Worm (Caenorhabditis elegans) whole organism, L1 larva: ENCODE results near the gene ctf-4.

Source experiments
- C04F5.9 ChIP-seq: sonication (generic microtip); optimal IDR thresholded peaks from 2 replicates; lab custom pipeline; 2016; ENCODE audit warnings: missing genetic modification characterization, missing compliant biosample characterization
- F16B12.6 ChIP-seq: fragments of 150-350 bp; optimal IDR thresholded peaks from 2 replicates; lab custom pipeline; 2014; ENCODE audit warnings: missing biosample characterization, missing genetic modification characterization
- alr-1 ChIP-seq: fragments of 200-800 bp; sonication (Bioruptor generic); optimal IDR thresholded peaks from 2 replicates; lab custom pipeline; 2018; ENCODE audit warnings: borderline replicate concordance, mild to moderate bottlenecking, missing genetic modification characterization, missing compliant biosample characterization
- aly-2 ChIP-seq: fragments of 150-350 bp; optimal IDR thresholded peaks from 2 replicates; lab custom pipeline; 2014; ENCODE audit warnings: missing biosample characterization, missing genetic modification characterization
- ama-1 ChIP-seq: fragments of 150-350 bp; optimal IDR thresholded peaks from 2 replicates; lab custom pipeline; 2014
- blmp-1 ChIP-seq: fragments of 150-350 bp; optimal IDR thresholded peaks from 2 replicates; lab custom pipeline; 2014; ENCODE audit warnings: missing biosample characterization, missing genetic modification characterization
- ceh-63 ChIP-seq: fragments of 200-800 bp; sonication (Bioruptor generic); optimal IDR thresholded peaks from 2 replicates; lab custom pipeline; 2018; ENCODE audit warnings: mild to moderate bottlenecking, missing genetic modification characterization, missing compliant biosample characterization
- ceh-82 ChIP-seq, 3 experiments: fragments of 150-350 bp in 1 of 3; sonication (generic microtip) in 2 of 3; optimal IDR thresholded peaks; 2 replicates each; lab custom pipeline; 2014 to 2017; ENCODE audit warnings: missing biosample characterization in 3 of 3, missing genetic modification characterization in 3 of 3
- ceh-90 ChIP-seq: sonication (generic microtip); optimal IDR thresholded peaks from 2 replicates; lab custom pipeline; 2016; ENCODE audit warnings: missing genetic modification characterization, missing compliant biosample characterization
- dpl-1 ChIP-seq, 3 experiments: fragments of 150-350 bp in 2 of 3; sonication (generic microtip) in 1 of 3; optimal IDR thresholded peaks; 2 replicates each; lab custom pipeline; 2014 to 2017; ENCODE audit warnings: missing biosample characterization in 3 of 3, missing genetic modification characterization in 3 of 3, missing genetic modification reagents in 3 of 3
- dsc-1 ChIP-seq: sonication (generic microtip); optimal IDR thresholded peaks from 2 replicates; lab custom pipeline; 2016; ENCODE audit warnings: mild to moderate bottlenecking, missing genetic modification characterization, missing compliant biosample characterization
- efl-1 ChIP-seq, 4 experiments: fragments of 150-350 bp; optimal IDR thresholded peaks in 3 of 4; peaks in 1 of 4; 1 replicate in 1 of 4; 2 replicates in 3 of 4; lab custom pipeline; 2014; ENCODE audit warnings: missing biosample characterization in 2 of 4, missing genetic modification characterization in 2 of 4, missing genetic modification reagents in 2 of 4
- efl-3 ChIP-seq: fragments of 200-800 bp; sonication (Bioruptor generic); optimal IDR thresholded peaks from 2 replicates; lab custom pipeline; 2018; ENCODE audit warnings: mild to moderate bottlenecking, missing genetic modification characterization, missing compliant biosample characterization
- egl-27 ChIP-seq, 2 experiments: fragments of 150-350 bp in 1 of 2; sonication (generic microtip); optimal IDR thresholded peaks; 3 replicates each; lab custom pipeline; 2017 to 2018; ENCODE audit warnings: missing biosample characterization in 2 of 2, missing genetic modification characterization in 2 of 2, missing genetic modification reagents in 2 of 2
- elt-2 ChIP-seq: sonication (generic microtip); optimal IDR thresholded peaks from 2 replicates; lab custom pipeline; 2016; ENCODE audit warnings: missing genetic modification characterization, mild to moderate bottlenecking, inconsistent platforms, missing compliant biosample characterization, missing genetic modification reagents
- elt-3 ChIP-seq, 6 experiments: fragments of 150-350 bp in 1 of 6; sonication (generic microtip); optimal IDR thresholded peaks; 2 replicates each; lab custom pipeline; 2017 to 2018; ENCODE audit warnings: missing biosample characterization in 6 of 6, missing genetic modification characterization in 6 of 6, inconsistent platforms in 1 of 6
- ets-5 ChIP-seq: fragments of 200-800 bp; sonication (Bioruptor generic); IDR thresholded peaks from 2 replicates; pipeline ENCODE4 v1.3.6; 2022; ENCODE audit warnings: missing genetic modification characterization, missing compliant biosample characterization
- fkh-4 ChIP-seq: sonication (generic microtip); optimal IDR thresholded peaks from 2 replicates; lab custom pipeline; 2016; ENCODE audit warnings: missing compliant biosample characterization, missing genetic modification characterization, borderline replicate concordance
- fkh-8 ChIP-seq: sonication (generic microtip); optimal IDR thresholded peaks from 2 replicates; lab custom pipeline; 2016; ENCODE audit warnings: mild to moderate bottlenecking, missing genetic modification characterization, missing compliant biosample characterization
- fos-1 ChIP-seq: fragments of 150-350 bp; optimal IDR thresholded peaks from 2 replicates; lab custom pipeline; 2014; ENCODE audit warnings: missing biosample characterization, missing genetic modification characterization
- grh-1 ChIP-seq: fragments of 200-800 bp; sonication (Bioruptor generic); IDR thresholded peaks from 2 replicates; pipeline ENCODE4 v1.3.6; 2022; ENCODE audit warnings: missing genetic modification reagents, missing genetic modification characterization, missing compliant biosample characterization
- hlh-4 ChIP-seq: sonication (generic microtip); optimal IDR thresholded peaks from 2 replicates; lab custom pipeline; 2016; ENCODE audit warnings: mild to moderate bottlenecking, missing genetic modification characterization, missing compliant biosample characterization
- hpl-2 ChIP-seq: fragments of 150-350 bp; optimal IDR thresholded peaks from 2 replicates; lab custom pipeline; 2014; ENCODE audit warnings: missing biosample characterization, missing genetic modification reagents, missing genetic modification characterization
- lin-14 ChIP-seq: fragments of 200-800 bp; sonication (Bioruptor generic); optimal IDR thresholded peaks from 2 replicates; lab custom pipeline; 2018; ENCODE audit warnings: mild to moderate bottlenecking, missing genetic modification characterization, moderate library complexity, missing compliant biosample characterization
- lin-15B ChIP-seq: fragments of 150-350 bp; sonication (generic microtip); optimal IDR thresholded peaks from 3 replicates; lab custom pipeline; 2014; ENCODE audit warnings: missing biosample characterization, missing genetic modification characterization
- lin-35 ChIP-seq, 2 experiments: fragments of 150-350 bp; optimal IDR thresholded peaks; 2 replicates each; lab custom pipeline; 2014; ENCODE audit warnings: missing biosample characterization in 2 of 2, missing genetic modification characterization in 2 of 2, missing genetic modification reagents in 2 of 2
- lsy-2 ChIP-seq, 2 experiments: fragments of 150-350 bp; optimal IDR thresholded peaks; 2 replicates each; lab custom pipeline; 2014; ENCODE audit warnings: missing biosample characterization in 2 of 2, missing genetic modification characterization in 2 of 2
- mdl-1 ChIP-seq, 2 experiments: fragments of 150-350 bp; optimal IDR thresholded peaks; 2 replicates each; lab custom pipeline; 2014 to 2017; ENCODE audit warnings: missing biosample characterization in 2 of 2, missing genetic modification characterization in 2 of 2, inconsistent platforms in 1 of 2
- nhr-19 ChIP-seq: fragments of 200-800 bp; sonication (Bioruptor generic); conservative IDR thresholded peaks from 2 replicates; pipeline ENCODE4 v1.3.6; 2022; ENCODE audit warnings: missing genetic modification characterization, missing compliant biosample characterization
- nhr-20 ChIP-seq: sonication (generic microtip); optimal IDR thresholded peaks from 2 replicates; lab custom pipeline; 2016; ENCODE audit warnings: mild to moderate bottlenecking, missing genetic modification characterization, missing compliant biosample characterization
- nhr-237 ChIP-seq: fragments of 150-350 bp; optimal IDR thresholded peaks from 2 replicates; lab custom pipeline; 2014; ENCODE audit warnings: missing biosample characterization, missing genetic modification characterization
- nhr-47 ChIP-seq: sonication (generic microtip); optimal IDR thresholded peaks from 2 replicates; lab custom pipeline; 2016; ENCODE audit warnings: mild to moderate bottlenecking, missing genetic modification characterization, moderate library complexity, missing compliant biosample characterization
- nhr-76 ChIP-seq: sonication (generic microtip); optimal IDR thresholded peaks from 2 replicates; lab custom pipeline; 2017; ENCODE audit warnings: missing biosample characterization, missing genetic modification characterization
- nhr-85 ChIP-seq: sonication (generic microtip); peaks from one replicate; lab custom pipeline; 2016; ENCODE audit warnings: missing genetic modification characterization, inconsistent platforms, missing compliant biosample characterization
- nhr-90 ChIP-seq: sonication (generic microtip); optimal IDR thresholded peaks from 2 replicates; lab custom pipeline; 2016; ENCODE audit warnings: mild to moderate bottlenecking, missing genetic modification characterization, missing compliant biosample characterization; ENCODE audit not compliant: poor library complexity
- pax-3 ChIP-seq: fragments of 200-800 bp; sonication (Bioruptor generic); optimal IDR thresholded peaks from 2 replicates; lab custom pipeline; 2018; ENCODE audit warnings: mild to moderate bottlenecking, missing genetic modification characterization, moderate library complexity, missing compliant biosample characterization
- rnt-1 ChIP-seq: sonication (generic microtip); optimal IDR thresholded peaks from 2 replicates; lab custom pipeline; 2016; ENCODE audit warnings: mild to moderate bottlenecking, missing genetic modification characterization, moderate library complexity, missing compliant biosample characterization
- skn-1 ChIP-seq: fragments of 150-350 bp; optimal IDR thresholded peaks from 2 replicates; lab custom pipeline; 2014; ENCODE audit warnings: missing biosample characterization, missing genetic modification characterization
- swsn-7 ChIP-seq: sonication (generic microtip); optimal IDR thresholded peaks from 2 replicates; lab custom pipeline; 2016; ENCODE audit warnings: missing genetic modification characterization, missing compliant biosample characterization
- unc-130 ChIP-seq: fragments of 150-350 bp; optimal IDR thresholded peaks from 2 replicates; lab custom pipeline; 2017; ENCODE audit warnings: missing biosample characterization, missing genetic modification characterization, inconsistent platforms
- unc-30 ChIP-seq: sonication (generic microtip); optimal IDR thresholded peaks from 2 replicates; lab custom pipeline; 2017; ENCODE audit warnings: missing biosample characterization, missing genetic modification characterization
- zag-1 ChIP-seq: fragments of 150-350 bp; optimal IDR thresholded peaks from 2 replicates; lab custom pipeline; 2014; ENCODE audit warnings: missing biosample characterization, missing genetic modification characterization
- zip-4 ChIP-seq: fragments of 200-800 bp; sonication (Bioruptor generic); optimal IDR thresholded peaks from 2 replicates; lab custom pipeline; 2018; ENCODE audit warnings: mild to moderate bottlenecking, missing genetic modification characterization, moderate library complexity, missing compliant biosample characterization
- ztf-4 ChIP-seq: fragments of 150-350 bp; optimal IDR thresholded peaks from 2 replicates; lab custom pipeline; 2014; ENCODE audit warnings: missing biosample characterization, missing genetic modification characterization

Gene ctf-4

ce11 chrV:10940571-10940991, 24.8 kb downstream of the ctf-4 start (continued):
- TF ChIP-seq nhr-76 = no peak
- peak; percentile 87 for TF ChIP-seq nhr-85
- TF ChIP-seq zag-1 (tag; lab: Kevin White, UChicago) = no peak
- peak; percentile 43 to 61 for TF ChIP-seq lin-35 (GFP tag; optimal IDR thresholded peaks at IDR 0.05; lab: Kevin White, UChicago)
- peak; percentile 11 for TF ChIP-seq dsc-1
- TF ChIP-seq mdl-1 (tag; optimal IDR thresholded peaks at IDR 0.05; lab: Kevin White, UChicago) = peak in 1 of 2 experiments; percentile 53
- peak; percentile 4 to 32 (median 30) for TF ChIP-seq dpl-1 (GFP tag; optimal IDR thresholded peaks at IDR 0.05; lab: Kevin White, UChicago)
- peak; percentile 38 to 67 for TF ChIP-seq efl-1 (optimal IDR thresholded peaks at IDR 0.05; lab: Kevin White, UChicago)
- TF ChIP-seq efl-1 (GFP tag; optimal IDR thresholded peaks at IDR 0.05 in 1 of 2; lab: Kevin White, UChicago) = no peak
- peak; percentile 6 for TF ChIP-seq aly-2
- no peak for TF ChIP-seq pax-3 (tag; lab: Kevin White, UChicago)
- TF ChIP-seq hpl-2 (GFP tag; lab: Kevin White, UChicago) = peak; percentile 64
- TF ChIP-seq ama-1 (lab: Kevin White, UChicago) = peak; percentile 23
- peak; percentile 93 for TF ChIP-seq blmp-1
- TF ChIP-seq nhr-90 = peak; percentile 50
- TF ChIP-seq ceh-82 (tag; optimal IDR thresholded peaks at IDR 0.05; lab: Kevin White, UChicago) = peak in 2 of 3 experiments; percentile 13 to 58
- peak; percentile 60 for TF ChIP-seq rnt-1
- peak; percentile 16 for TF ChIP-seq ztf-4
- TF ChIP-seq nhr-237 (tag; lab: Kevin White, UChicago) = no peak
- no peak for TF ChIP-seq alr-1
- peak; percentile 57 for TF ChIP-seq nhr-47
- no peak for TF ChIP-seq hlh-4
- peak; percentile 53 to 70 for TF ChIP-seq lsy-2 (tag; optimal IDR thresholded peaks at IDR 0.05; lab: Kevin White, UChicago)
- peak; percentile 41 for TF ChIP-seq swsn-7
- TF ChIP-seq unc-30 (tag; lab: Kevin White, UChicago) = no peak
- TF ChIP-seq nhr-19 (GFP tag; lab: Robert Waterston, UW) = peak; percentile 66
- TF ChIP-seq zip-4 (GFP tag; lab: Kevin White, UChicago) = peak; percentile 71
- peak; percentile 73 for TF ChIP-seq nhr-20 (tag; lab: Kevin White, UChicago)

ce11 chrV:10939990-10940570, 25.3 kb downstream of the ctf-4 start:
- TF ChIP-seq fkh-8 (tag; lab: Kevin White, UChicago) = no peak
- TF ChIP-seq egl-27 (tag; optimal IDR thresholded peaks at IDR 0.05; lab: Kevin White, UChicago) = no peak
- TF ChIP-seq fkh-4 (tag; lab: Kevin White, UChicago) = no peak
- no peak for TF ChIP-seq ceh-63 (GFP tag; lab: Kevin White, UChicago)
- TF ChIP-seq dpl-1 (GFP tag; optimal IDR thresholded peaks at IDR 0.05; lab: Kevin White, UChicago) = no peak
- no peak for TF ChIP-seq lin-14 (GFP tag; lab: Kevin White, UChicago)
- no peak for TF ChIP-seq F16B12.6 (tag; lab: Kevin White, UChicago)
- no peak for TF ChIP-seq ceh-90
- TF ChIP-seq C04F5.9 = no peak
- no peak for TF ChIP-seq efl-3 (GFP tag; lab: Kevin White, UChicago)
- no peak for TF ChIP-seq nhr-76
- TF ChIP-seq unc-130 (tag; lab: Kevin White, UChicago) = no peak
- peak; percentile 46; the same call in 1 of the 2 replicates for TF ChIP-seq grh-1 (GFP tag; lab: Robert Waterston, UW)
- TF ChIP-seq nhr-19 (GFP tag; lab: Robert Waterston, UW) = no peak
- TF ChIP-seq alr-1 = no peak
- TF ChIP-seq ets-5 (GFP tag; lab: Robert Waterston, UW) = no peak
- peak; percentile 46 for TF ChIP-seq blmp-1
- TF ChIP-seq mdl-1 (tag; optimal IDR thresholded peaks at IDR 0.05; lab: Kevin White, UChicago) = peak in 1 of 2 experiments; percentile 19
- TF ChIP-seq ama-1 (lab: Kevin White, UChicago) = no peak
- TF ChIP-seq elt-2 (tag; lab: Kevin White, UChicago) = no peak
- TF ChIP-seq skn-1 = no peak
- TF ChIP-seq nhr-20 (tag; lab: Kevin White, UChicago) = no peak
- TF ChIP-seq elt-3 (tag; optimal IDR thresholded peaks at IDR 0.05; lab: Kevin White, UChicago) = no peak
- TF ChIP-seq lsy-2 (tag; optimal IDR thresholded peaks at IDR 0.05; lab: Kevin White, UChicago) = no peak
- TF ChIP-seq fos-1 (tag; lab: Kevin White, UChicago) = no peak
- TF ChIP-seq efl-1 (optimal IDR thresholded peaks at IDR 0.05; lab: Kevin White, UChicago) = no peak
- peak in 1 of 2 experiments; percentile 70 for TF ChIP-seq efl-1 (GFP tag; optimal IDR thresholded peaks at IDR 0.05 in 1 of 2; lab: Kevin White, UChicago)
- no peak for TF ChIP-seq lin-15B (tag; lab: Kevin White, UChicago)
- peak; percentile 92 for TF ChIP-seq nhr-85
